Worm (Caenorhabditis elegans): Measurements from ENCODE around the gene ceh-24.
A peak's percentile ranks its signal among the peaks of the same experiment; 100 is the strongest.

The ceh-24 gene

ce11 chrV:13850170-13850569 lies 37.1 kb downstream of the ceh-24 start, which contains the start of gene hpx-2:
hpx-2 (plus strand) TSS chrV:13850470.
- TF ChIP-seq ZK546.5 (tag; optimal IDR thresholded peaks at IDR 0.05): no peak
- no peak for TF ChIP-seq nhr-237 (tag; optimal IDR thresholded peaks at IDR 0.05)
- TF ChIP-seq C34F6.9 (tag; optimal IDR thresholded peaks at IDR 0.05): no peak
- TF ChIP-seq nhr-25 (tag; optimal IDR thresholded peaks at IDR 0.05): no peak
- no peak for TF ChIP-seq alr-1 (tag; optimal IDR thresholded peaks at IDR 0.05)
- TF ChIP-seq peb-1 (tag; optimal IDR thresholded peaks at IDR 0.05): no peak
- TF ChIP-seq mab-5 (tag; optimal IDR thresholded peaks at IDR 0.05): no peak
- no peak for TF ChIP-seq ama-1 (optimal IDR thresholded peaks at IDR 0.05)
- no peak for TF ChIP-seq ztf-11 (tag; optimal IDR thresholded peaks at IDR 0.05)
- TF ChIP-seq nhr-11 (tag; optimal IDR thresholded peaks at IDR 0.05): no peak
- no peak for TF ChIP-seq elt-3 (tag; optimal IDR thresholded peaks at IDR 0.05)
- no peak for TF ChIP-seq sma-3 (GFP tag; optimal IDR thresholded peaks at IDR 0.05)

DNA sequence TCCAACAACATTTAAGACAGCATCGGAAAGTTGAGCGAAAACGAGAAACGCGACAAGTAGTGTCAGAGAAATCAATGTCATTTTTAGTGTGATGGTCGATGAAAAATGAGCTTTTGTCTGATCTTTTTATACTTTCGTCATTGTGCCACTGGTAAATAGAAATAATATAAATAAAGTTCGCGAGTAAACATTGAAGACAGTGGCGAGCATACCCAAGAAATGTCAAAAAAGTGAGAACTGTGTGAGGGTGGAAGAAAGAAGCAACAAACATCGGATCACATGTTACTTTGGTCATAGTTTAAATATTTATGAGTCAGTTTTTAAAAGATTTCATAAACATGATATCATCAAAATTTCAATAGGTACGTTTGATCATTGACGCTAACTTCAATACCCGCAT lies 41.3 kb downstream of the ceh-24 start, which contains the start of gene ttr-21:
TSS of gene ttr-21 (minus strand) at position 100 of the 400 bp plus-strand sequence.
- TF ChIP-seq peb-1 (tag; optimal IDR thresholded peaks at IDR 0.05) (no peak), fos-1 (tag; optimal IDR thresholded peaks at IDR 0.05) (no peak), nhr-12 (tag; optimal IDR thresholded peaks at IDR 0.05) (no peak), C34F6.9 (tag; optimal IDR thresholded peaks at IDR 0.05) (no peak), elt-3 (tag; optimal IDR thresholded peaks at IDR 0.05) (no peak), F13H6.1 (tag; optimal IDR thresholded peaks at IDR 0.05) (peak; percentile 10)

- TF ChIP-seq elt-3 (tag; optimal IDR thresholded peaks at IDR 0.05): no peak
- no peak for TF ChIP-seq R02D3.7 (tag; optimal IDR thresholded peaks at IDR 0.05)
- TF ChIP-seq nhr-6 (tag; optimal IDR thresholded peaks at IDR 0.05): no peak
- no peak for TF ChIP-seq ZK546.5 (tag; optimal IDR thresholded peaks at IDR 0.05)
- TF ChIP-seq F13H6.1 (tag; optimal IDR thresholded peaks at IDR 0.05): no peak
- TF ChIP-seq lin-13 (GFP tag; optimal IDR thresholded peaks at IDR 0.05): no peak
- TF ChIP-seq skn-1 (tag; optimal IDR thresholded peaks at IDR 0.05): no peak
- no peak for TF ChIP-seq lin-39 (tag; optimal IDR thresholded peaks at IDR 0.05)
- TF ChIP-seq egl-27 (tag; optimal IDR thresholded peaks at IDR 0.05): no peak
- TF ChIP-seq gmeb-1 (tag; optimal IDR thresholded peaks at IDR 0.05): no peak
Measured at ce11 chrV:13856376-13856775, 43.3 kb downstream of the ceh-24 start, which contains the start of gene srx-134. srx-134 (minus strand) TSS chrV:13856476.

DNA sequence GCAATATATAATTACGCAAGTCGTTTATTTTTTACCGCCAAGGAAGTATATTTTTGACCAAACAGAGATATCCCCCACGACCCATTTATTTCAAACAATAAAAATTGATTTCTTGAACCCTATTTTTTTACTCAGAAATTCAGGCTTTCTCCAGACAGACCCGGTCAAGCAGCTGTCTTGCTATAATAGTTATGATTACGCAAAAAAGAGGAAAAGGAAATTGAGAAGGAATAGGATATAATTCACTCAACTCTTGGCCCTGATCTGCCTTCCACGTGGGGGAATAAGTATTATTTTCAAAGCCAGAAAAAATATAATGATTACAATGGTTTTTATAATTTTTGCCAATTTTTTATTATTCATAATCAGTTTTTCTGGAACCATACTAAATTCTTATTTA lies 44.1 kb downstream of the ceh-24 start, which contains the start of gene srx-136:
TSS of gene srx-136 (plus strand) at position 301 of the 400 bp plus-strand sequence.
- TF ChIP-seq dmd-4 (tag; optimal IDR thresholded peaks at IDR 0.05): no peak
- no peak for TF ChIP-seq unc-62 (GFP tag; optimal IDR thresholded peaks at IDR 0.05)
- no peak for TF ChIP-seq ZK546.5 (tag; optimal IDR thresholded peaks at IDR 0.05)
- TF ChIP-seq ceh-16 (tag; optimal IDR thresholded peaks at IDR 0.05): no peak
- TF ChIP-seq sma-9 (GFP tag; optimal IDR thresholded peaks at IDR 0.05): no peak
- TF ChIP-seq sma-9 (tag; optimal IDR thresholded peaks at IDR 0.05): no peak
- TF ChIP-seq gmeb-1 (tag; optimal IDR thresholded peaks at IDR 0.05): no peak

DNA sequence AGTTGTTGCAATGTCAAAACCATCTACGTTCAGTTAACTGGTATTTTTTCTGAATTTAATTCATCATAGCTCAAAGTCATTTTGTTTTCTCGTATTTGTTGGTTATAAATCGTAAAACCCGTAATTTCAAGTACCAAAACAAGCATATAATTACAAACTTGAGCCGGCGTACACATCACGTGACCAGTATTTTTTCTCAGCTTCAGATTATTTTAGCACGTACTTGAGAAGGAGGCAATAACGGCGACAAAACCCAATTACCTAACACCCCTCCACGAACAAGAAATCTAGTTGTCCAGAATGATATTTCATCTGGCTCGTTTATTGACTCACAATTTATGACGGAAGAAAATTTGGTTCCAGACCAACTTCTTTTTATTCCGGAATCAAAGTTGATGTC lies 45.9 kb downstream of the ceh-24 start, which contains the start of gene srx-135:
TSS of gene srx-135 (plus strand) at position 301 of the 400 bp plus-strand sequence.
- TF ChIP-seq sma-3 (GFP tag; optimal IDR thresholded peaks at IDR 0.05) (no peak), mab-5 (tag; optimal IDR thresholded peaks at IDR 0.05) (no peak), nhr-12 (tag; optimal IDR thresholded peaks at IDR 0.05) (no peak), lin-13 (GFP tag; optimal IDR thresholded peaks at IDR 0.05) (no peak), snpc-4 (tag; optimal IDR thresholded peaks at IDR 0.05) (no peak), C34F6.9 (tag; optimal IDR thresholded peaks at IDR 0.05) (no peak), unc-55 (GFP tag; optimal IDR thresholded peaks at IDR 0.05) (no peak), lin-39 (tag; optimal IDR thresholded peaks at IDR 0.05) (no peak), crh-2 (tag; optimal IDR thresholded peaks at IDR 0.05) (no peak), mdl-1 (tag; optimal IDR thresholded peaks at IDR 0.05) (no peak), R02D3.7 (tag; optimal IDR thresholded peaks at IDR 0.05) (no peak), nhr-77 (tag; optimal IDR thresholded peaks at IDR 0.05) (no peak), peb-1 (tag; optimal IDR thresholded peaks at IDR 0.05) (no peak), sma-9 (GFP tag; optimal IDR thresholded peaks at IDR 0.05) (no peak), sma-9 (tag; optimal IDR thresholded peaks at IDR 0.05) (no peak)

ce11 chrV:13862505-13862904 lies 49.5 kb downstream of the ceh-24 start, which contains the start of gene srx-137:
srx-137 (plus strand) TSS chrV:13862805.
- TF ChIP-seq unc-55 (GFP tag; optimal IDR thresholded peaks at IDR 0.05) (no peak), ztf-4 (tag; optimal IDR thresholded peaks at IDR 0.05) (no peak), blmp-1 (tag; optimal IDR thresholded peaks at IDR 0.05; ENCODE audit: insufficient read depth) (no peak), gmeb-1 (tag; optimal IDR thresholded peaks at IDR 0.05) (no peak), aly-2 (tag; optimal IDR thresholded peaks at IDR 0.05) (no peak), snpc-4 (tag; optimal IDR thresholded peaks at IDR 0.05) (no peak), elt-1 (tag; optimal IDR thresholded peaks at IDR 0.05) (no peak), nhr-10 (tag; optimal IDR thresholded peaks at IDR 0.05) (no peak), nhr-11 (tag; optimal IDR thresholded peaks at IDR 0.05) (no peak), Y55F3AM.14 (GFP tag; optimal IDR thresholded peaks at IDR 0.05) (no peak), F13H6.1 (tag; optimal IDR thresholded peaks at IDR 0.05) (no peak), lsy-2 (tag; optimal IDR thresholded peaks at IDR 0.05) (no peak), unc-62 (GFP tag; optimal IDR thresholded peaks at IDR 0.05) (no peak)
